Worm (Caenorhabditis elegans): ENCODE measurements around the gene ctsa-1.2.

Gene ctsa-1.2

DNA sequence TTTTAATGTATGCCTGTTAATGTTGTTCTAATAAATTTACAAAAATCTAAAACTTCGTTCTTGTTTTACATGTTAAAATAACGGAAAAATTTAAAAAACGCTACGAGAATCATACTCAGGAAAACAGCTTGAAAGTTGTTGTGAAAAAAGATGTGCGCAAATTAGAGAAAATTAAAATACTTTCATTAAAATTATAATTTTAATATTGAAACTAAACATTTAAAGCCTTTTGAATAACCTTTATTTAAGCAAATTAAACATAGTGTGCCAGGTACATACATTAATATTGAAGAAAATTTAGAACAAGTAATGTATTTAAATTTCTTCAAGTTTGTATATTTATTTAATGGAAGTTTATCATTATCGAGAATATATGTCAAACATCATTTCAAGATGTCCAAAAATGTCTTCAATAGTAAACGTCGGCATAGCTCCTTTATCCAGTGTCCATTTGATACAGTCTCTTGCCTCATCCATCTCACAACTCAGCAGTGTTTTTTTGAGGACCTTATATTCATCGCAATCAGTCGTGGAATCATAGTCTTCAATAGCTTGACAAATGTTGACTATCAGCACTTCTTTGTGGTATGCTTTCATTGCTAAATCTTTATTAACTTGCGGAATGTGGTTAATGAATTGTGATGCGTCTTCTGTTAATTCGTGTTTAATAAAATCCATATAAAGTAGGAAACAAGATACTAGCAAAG is 22.8 kb downstream of the ctsa-1.2 start (continued):
- TF ChIP-seq sox-4 (tag; optimal IDR thresholded peaks at IDR 0.05) (no peak), ama-1 (optimal IDR thresholded peaks at IDR 0.05) (peak; percentile 98), nhr-76 (tag; optimal IDR thresholded peaks at IDR 0.05) (no peak), lin-14 (GFP tag; optimal IDR thresholded peaks at IDR 0.05) (no peak), ceh-8 (GFP tag; optimal IDR thresholded peaks at IDR 0.05) (peak; percentile 23), efl-1 (optimal IDR thresholded peaks at IDR 0.05) (no peak), efl-1 (GFP tag; optimal IDR thresholded peaks at IDR 0.05 in 1 of 2) (peak in 1 of 2 experiments; percentile 42), elt-3 (tag; optimal IDR thresholded peaks at IDR 0.05) (peak in 1 of 6 experiments; percentile 65), ceh-90 (tag; optimal IDR thresholded peaks at IDR 0.05) (no peak), snu-23 (GFP tag; optimal IDR thresholded peaks at IDR 0.05) (peak; percentile 55), snpc-4 (tag; optimal IDR thresholded peaks at IDR 0.05) (peak; percentile 63), nhr-19 (GFP tag; conservative IDR thresholded peaks at IDR 0.05) (peak; percentile 41), aly-2 (tag; optimal IDR thresholded peaks at IDR 0.05) (peak; percentile 98), fkh-8 (tag; optimal IDR thresholded peaks at IDR 0.05) (peak; percentile 80), hlh-4 (tag; optimal IDR thresholded peaks at IDR 0.05) (no peak), tlp-1 (tag; optimal IDR thresholded peaks at IDR 0.05) (no peak), dpl-1 (GFP tag; optimal IDR thresholded peaks at IDR 0.05) (peak in 2 of 3 experiments; percentile 29 to 46), nhr-11 (tag; optimal IDR thresholded peaks at IDR 0.05) (no peak), alr-1 (tag; optimal IDR thresholded peaks at IDR 0.05; ENCODE audit: borderline replicate concordance) (no peak), lin-35 (GFP tag; optimal IDR thresholded peaks at IDR 0.05) (peak; percentile 2 to 53), ceh-88 (GFP tag; IDR thresholded peaks at IDR 0.05) (peak; percentile 52; the same call in 1 of the 2 replicates), unc-130 (tag; optimal IDR thresholded peaks at IDR 0.05) (no peak), nhr-85 (tag) (peak; percentile 43)

DNA sequence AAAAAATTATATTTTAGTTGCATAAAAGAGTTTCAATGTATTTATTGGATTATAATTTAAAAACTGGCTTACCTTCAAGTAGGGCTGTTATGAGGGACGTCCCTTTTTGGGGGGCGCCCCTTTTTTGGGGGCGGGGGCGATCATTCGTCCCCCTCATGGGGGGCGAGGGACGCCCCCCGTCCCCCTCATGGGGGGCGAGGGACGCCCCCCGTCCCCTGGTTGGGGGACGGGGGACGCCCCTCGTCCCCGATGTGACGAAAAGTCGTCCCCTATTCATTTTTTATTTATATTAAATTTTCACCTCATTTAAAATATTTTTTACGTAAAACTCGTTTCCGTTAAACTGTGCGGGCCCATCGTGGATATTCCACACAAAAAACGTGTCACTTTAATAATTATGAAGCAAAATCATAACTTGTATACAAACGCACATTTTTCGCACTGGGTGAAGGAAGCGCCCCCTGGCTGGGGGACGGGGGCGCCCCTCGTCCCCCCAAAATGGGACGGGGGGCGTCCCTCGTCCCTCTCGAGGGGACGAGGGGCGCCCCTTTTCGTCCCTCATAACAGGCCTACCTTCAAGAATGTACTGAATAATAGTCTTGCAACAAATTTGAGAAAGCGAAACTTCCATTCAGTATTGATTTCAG is 26.5 kb downstream of the ctsa-1.2 start:
- no peak for TF ChIP-seq C16A3.4 (tag; optimal IDR thresholded peaks at IDR 0.05)
- TF ChIP-seq ceh-8 (GFP tag; optimal IDR thresholded peaks at IDR 0.05) = peak; percentile 75

- TF ChIP-seq swsn-7 (tag; optimal IDR thresholded peaks at IDR 0.05) (no peak), nhr-20 (tag; optimal IDR thresholded peaks at IDR 0.05) (no peak), nhr-237 (tag; optimal IDR thresholded peaks at IDR 0.05) (no peak), tlp-1 (tag; optimal IDR thresholded peaks at IDR 0.05) (no peak), skn-1 (tag; optimal IDR thresholded peaks at IDR 0.05) (no peak), pag-3 (tag; optimal IDR thresholded peaks at IDR 0.05; ENCODE audit: borderline replicate concordance, insufficient read depth) (no peak), C04F5.9 (tag; optimal IDR thresholded peaks at IDR 0.05) (no peak), ztf-4 (tag; optimal IDR thresholded peaks at IDR 0.05) (no peak), sox-4 (tag; optimal IDR thresholded peaks at IDR 0.05) (no peak), unc-86 (tag; optimal IDR thresholded peaks at IDR 0.05) (no peak), F16B12.6 (tag; optimal IDR thresholded peaks at IDR 0.05) (no peak), unc-62 (GFP tag; optimal IDR thresholded peaks at IDR 0.05) (no peak), tbx-2 (tag; optimal IDR thresholded peaks at IDR 0.05) (no peak), ceh-90 (tag; optimal IDR thresholded peaks at IDR 0.05) (no peak), ceh-63 (GFP tag; optimal IDR thresholded peaks at IDR 0.05) (no peak), aha-1 (tag; optimal IDR thresholded peaks at IDR 0.05) (no peak), unc-30 (tag; optimal IDR thresholded peaks at IDR 0.05) (no peak), lsy-2 (tag; optimal IDR thresholded peaks at IDR 0.05) (no peak)
Observed at ce11 chrII:11766472-11766871, 27.3 kb downstream of the ctsa-1.2 start, which contains the start of gene F44E5.2. Gene F44E5.2 (plus strand): TSS chrII:11766772.

Measured in whole organism, L1 larva.